Fruit fly (Drosophila melanogaster) whole organism, embryonic: Measurements from ENCODE around the gene CG7366.
A peak's percentile ranks its signal among the peaks of the same experiment; 100 is the strongest.

Experiments
- Atf-2 ChIP-seq: fragments of 200-800 bp; sonication (Bioruptor generic); optimal IDR thresholded peaks from 2 replicates; lab custom pipeline; 2016; ENCODE audit warnings: missing biosample characterization, missing genetic modification characterization
- Bgb ChIP-seq: fragments of 200-800 bp; sonication (Bioruptor generic); IDR thresholded peaks from 2 replicates; pipeline ENCODE4 v1.3.6; 2022; ENCODE audit warnings: missing biosample characterization, missing genetic modification characterization; ENCODE audit not compliant: partially characterized antibody
- BtbVII ChIP-seq: fragments of 200-800 bp; sonication (Bioruptor generic); optimal IDR thresholded peaks from 3 replicates; lab custom pipeline; 2017; ENCODE audit warnings: missing biosample characterization, mild to moderate bottlenecking, missing genetic modification characterization
- Bteb2 ChIP-seq: fragments of 200-800 bp; sonication (Bioruptor generic); optimal IDR thresholded peaks from 2 replicates; lab custom pipeline; 2016; ENCODE audit warnings: missing biosample characterization, missing genetic modification characterization
- CG10366 ChIP-seq: fragments of 200-800 bp; sonication (Bioruptor generic); IDR thresholded peaks from 2 replicates; pipeline ENCODE4 v1.3.6; 2022; ENCODE audit warnings: missing biosample characterization, missing genetic modification characterization
- CG11560 ChIP-seq: fragments of 200-800 bp; sonication (Bioruptor generic); IDR thresholded peaks from 3 replicates; pipeline ENCODE4 v1.3.6; 2022; ENCODE audit warnings: missing biosample characterization, missing genetic modification characterization
- CG13775 ChIP-seq: fragments of 200-800 bp; sonication (Bioruptor generic); optimal IDR thresholded peaks from 3 replicates; lab custom pipeline; 2017; ENCODE audit warnings: missing biosample characterization, mild to moderate bottlenecking, missing genetic modification characterization
- CG14860 ChIP-seq: fragments of 200-800 bp; sonication (Bioruptor generic); IDR thresholded peaks from 3 replicates; pipeline ENCODE4 v1.3.6; 2022; ENCODE audit warnings: missing biosample characterization, missing genetic modification characterization; ENCODE audit not compliant: partially characterized antibody
- CG15479 ChIP-seq: fragments of 200-800 bp; sonication (Bioruptor generic); optimal IDR thresholded peaks from 3 replicates; lab custom pipeline; 2019; ENCODE audit warnings: missing biosample characterization, mild to moderate bottlenecking, missing genetic modification characterization, moderate library complexity
- CG1603 ChIP-seq: fragments of 200-800 bp; sonication (Bioruptor generic); optimal IDR thresholded peaks from 2 replicates; lab custom pipeline; 2019; ENCODE audit warnings: missing biosample characterization, mild to moderate bottlenecking, missing genetic modification characterization, moderate library complexity
- CG1792 ChIP-seq: fragments of 200-800 bp; sonication (Bioruptor generic); optimal IDR thresholded peaks from 2 replicates; lab custom pipeline; 2016; ENCODE audit warnings: missing biosample characterization, missing genetic modification characterization
- CG2129 ChIP-seq: fragments of 200-800 bp; sonication (Bioruptor generic); IDR thresholded peaks from 2 replicates; pipeline ENCODE4 v1.3.6; 2022; ENCODE audit warnings: missing biosample characterization, missing genetic modification characterization; ENCODE audit not compliant: partially characterized antibody
- CG2199 ChIP-seq: fragments of 200-800 bp; sonication (Bioruptor generic); IDR thresholded peaks from 3 replicates; pipeline ENCODE4 v1.3.6; 2022; ENCODE audit warnings: missing biosample characterization, missing genetic modification characterization
- CG3163 ChIP-seq: fragments of 200-800 bp; sonication (Bioruptor generic); optimal IDR thresholded peaks from 3 replicates; lab custom pipeline; 2016; ENCODE audit warnings: missing biosample characterization, missing genetic modification characterization
- CG4282 ChIP-seq: fragments of 200-800 bp; sonication (Bioruptor generic); optimal IDR thresholded peaks from 2 replicates; lab custom pipeline; 2016; ENCODE audit warnings: missing biosample characterization, missing genetic modification characterization
- CG4617 ChIP-seq: fragments of 200-800 bp; sonication (Bioruptor generic); optimal IDR thresholded peaks from 3 replicates; lab custom pipeline; 2016; ENCODE audit warnings: missing biosample characterization, missing genetic modification characterization, borderline replicate concordance
- CG5245 ChIP-seq: fragments of 200-800 bp; sonication (Bioruptor generic); optimal IDR thresholded peaks from 3 replicates; lab custom pipeline; 2016; ENCODE audit warnings: missing biosample characterization, missing genetic modification characterization
- CG6654 ChIP-seq: fragments of 200-800 bp; sonication (Bioruptor generic); optimal IDR thresholded peaks from 2 replicates; lab custom pipeline; 2017; ENCODE audit warnings: missing biosample characterization, mild to moderate bottlenecking, missing genetic modification characterization
- CG6854 ChIP-seq: fragments of 200-800 bp; sonication (Bioruptor generic); optimal IDR thresholded peaks from 3 replicates; lab custom pipeline; 2017; ENCODE audit warnings: missing biosample characterization, mild to moderate bottlenecking, missing genetic modification characterization
- CG7928 ChIP-seq: fragments of 200-800 bp; sonication (Bioruptor generic); optimal IDR thresholded peaks from 2 replicates; lab custom pipeline; 2017; ENCODE audit warnings: missing biosample characterization, mild to moderate bottlenecking, missing genetic modification characterization
- CG9797 ChIP-seq: fragments of 200-800 bp; sonication (Bioruptor generic); optimal IDR thresholded peaks from 3 replicates; lab custom pipeline; 2018; ENCODE audit warnings: missing biosample characterization, mild to moderate bottlenecking, missing genetic modification characterization
- D19A ChIP-seq: fragments of 200-800 bp; optimal IDR thresholded peaks from 3 replicates; lab custom pipeline; 2019; ENCODE audit warnings: missing biosample characterization, mild to moderate bottlenecking, missing genetic modification characterization, moderate library complexity
- ERR ChIP-seq: fragments of 200-800 bp; sonication (Bioruptor generic); optimal IDR thresholded peaks from 2 replicates; lab custom pipeline; 2016; ENCODE audit warnings: missing biosample characterization, missing genetic modification characterization
- Fer1 ChIP-seq: fragments of 200-800 bp; sonication (Bioruptor generic); optimal IDR thresholded peaks from 2 replicates; lab custom pipeline; 2017; ENCODE audit warnings: missing biosample characterization, mild to moderate bottlenecking, missing genetic modification characterization
- HLH3B ChIP-seq: fragments of 200-800 bp; sonication (Bioruptor generic); IDR thresholded peaks from 2 replicates; pipeline ENCODE4 v1.3.6; 2022; ENCODE audit warnings: missing biosample characterization, missing genetic modification characterization
- Mes4 ChIP-seq: fragments of 200-800 bp; sonication (Bioruptor generic); optimal IDR thresholded peaks from 2 replicates; lab custom pipeline; 2016; ENCODE audit warnings: missing biosample characterization, missing genetic modification characterization
- Opbp ChIP-seq: fragments of 200-800 bp; sonication (Bioruptor generic); IDR thresholded peaks from 3 replicates; pipeline ENCODE4 v1.3.6; 2022; ENCODE audit warnings: missing biosample characterization, missing genetic modification characterization; ENCODE audit not compliant: partially characterized antibody
- Optix ChIP-seq: fragments of 200-800 bp; sonication (Bioruptor generic); IDR thresholded peaks from 3 replicates; pipeline ENCODE4 v1.3.6; 2022; ENCODE audit warnings: missing biosample characterization, missing genetic modification characterization
- Six4 ChIP-seq: fragments of 200-800 bp; sonication (Bioruptor generic); optimal IDR thresholded peaks from 2 replicates; lab custom pipeline; 2016; ENCODE audit warnings: missing biosample characterization, missing genetic modification characterization
- al ChIP-seq: fragments of 200-800 bp; sonication (Bioruptor generic); IDR thresholded peaks from 2 replicates; pipeline ENCODE4 v1.3.6; 2022; ENCODE audit warnings: missing biosample characterization, missing genetic modification characterization
- az2 ChIP-seq: fragments of 200-800 bp; sonication (Bioruptor generic); optimal IDR thresholded peaks from 3 replicates; lab custom pipeline; 2016; ENCODE audit warnings: missing biosample characterization, missing genetic modification characterization
- bcd ChIP-seq: fragments of 200-800 bp; sonication (Bioruptor generic); optimal IDR thresholded peaks from 2 replicates; lab custom pipeline; 2017; ENCODE audit warnings: missing biosample characterization, mild to moderate bottlenecking, missing genetic modification characterization
- ci ChIP-seq: fragments of 200-800 bp; sonication (Bioruptor generic); IDR thresholded peaks from 3 replicates; pipeline ENCODE4 v1.3.6; 2022; ENCODE audit warnings: missing biosample characterization, missing genetic modification characterization
- corto ChIP-seq: fragments of 200-800 bp; sonication (Bioruptor generic); optimal IDR thresholded peaks from 2 replicates; lab custom pipeline; 2016; ENCODE audit warnings: missing biosample characterization, mild to moderate bottlenecking, missing genetic modification characterization, moderate library complexity
- fd3F ChIP-seq: fragments of 200-800 bp; sonication (Bioruptor generic); optimal IDR thresholded peaks from 2 replicates; lab custom pipeline; 2018; ENCODE audit warnings: missing biosample characterization, mild to moderate bottlenecking, missing genetic modification characterization, moderate library complexity
- ftz-f1 ChIP-seq: fragments of 200-800 bp; sonication (Bioruptor generic); optimal IDR thresholded peaks from 2 replicates; lab custom pipeline; 2016; ENCODE audit warnings: missing biosample characterization, missing genetic modification characterization
- grau ChIP-seq: fragments of 200-800 bp; optimal IDR thresholded peaks from 3 replicates; lab custom pipeline; 2019; ENCODE audit warnings: missing biosample characterization, mild to moderate bottlenecking, missing genetic modification characterization, moderate library complexity
- hbn ChIP-seq: fragments of 200-800 bp; sonication (Bioruptor generic); IDR thresholded peaks from 2 replicates; pipeline ENCODE4 v1.3.6; 2022; ENCODE audit warnings: missing biosample characterization, missing genetic modification characterization; ENCODE audit not compliant: partially characterized antibody
- hth ChIP-seq: fragments of >200 bp; optimal IDR thresholded peaks from 2 replicates; lab custom pipeline; 2017; ENCODE audit warnings: inconsistent platforms
- insv ChIP-seq, 2 experiments: fragments of 200-800 bp; sonication (Bioruptor generic); optimal IDR thresholded peaks; 3 replicates each; lab custom pipeline; 2016 to 2018; ENCODE audit warnings: missing biosample characterization in 2 of 2, missing genetic modification characterization in 2 of 2
- jigr1 ChIP-seq: fragments of 200-800 bp; sonication (Bioruptor generic); IDR thresholded peaks from 3 replicates; pipeline ENCODE4 v1.3.6; 2022; ENCODE audit warnings: missing biosample characterization, missing genetic modification characterization
- jumu ChIP-seq: fragments of 200-800 bp; sonication (Bioruptor generic); optimal IDR thresholded peaks from 3 replicates; lab custom pipeline; 2016; ENCODE audit warnings: missing biosample characterization, missing genetic modification characterization
- lola ChIP-seq, 3 experiments: fragments of >200 bp in 2 of 3; fragments of 200-800 bp in 1 of 3; sonication (Bioruptor generic) in 1 of 3; optimal IDR thresholded peaks; 2 replicates each; lab custom pipeline; 2017 to 2019; ENCODE audit warnings: missing biosample characterization in 3 of 3, missing genetic modification characterization in 3 of 3, mild to moderate bottlenecking in 1 of 3, moderate library complexity in 1 of 3
- phol ChIP-seq: fragments of 200-800 bp; sonication (Bioruptor generic); optimal IDR thresholded peaks from 3 replicates; lab custom pipeline; 2018; ENCODE audit warnings: missing biosample characterization, mild to moderate bottlenecking, missing genetic modification characterization, moderate library complexity
- shn ChIP-seq: fragments of 200-800 bp; sonication (Bioruptor generic); optimal IDR thresholded peaks from 3 replicates; lab custom pipeline; 2016; ENCODE audit warnings: missing biosample characterization, missing genetic modification characterization
- ssp ChIP-seq: fragments of 200-800 bp; sonication (Bioruptor generic); IDR thresholded peaks from 2 replicates; pipeline ENCODE4 v1.3.6; 2022; ENCODE audit warnings: missing biosample characterization, missing genetic modification characterization
- tap ChIP-seq: fragments of 200-800 bp; optimal IDR thresholded peaks from 3 replicates; lab custom pipeline; 2019; ENCODE audit warnings: missing biosample characterization, mild to moderate bottlenecking, missing genetic modification characterization, moderate library complexity
- tup ChIP-seq: fragments of 200-800 bp; sonication (Bioruptor generic); optimal IDR thresholded peaks from 2 replicates; lab custom pipeline; 2016; ENCODE audit warnings: missing biosample characterization, mild to moderate bottlenecking, missing genetic modification characterization, moderate library complexity
- zen2 ChIP-seq: fragments of 200-800 bp; sonication (Bioruptor generic); IDR thresholded peaks from 3 replicates; pipeline ENCODE4 v1.3.6; 2022; ENCODE audit warnings: missing biosample characterization, missing genetic modification characterization; ENCODE audit not compliant: partially characterized antibody

Gene CG7366

dm6 chr3L:8177795-8178564 is 24.2 kb downstream of the CG7366 start, which contains the start of gene Nmt (continued):
- TF ChIP-seq CG5245 (GFP tag; lab: Kevin White, UChicago) (no peak), tup (GFP tag; lab: Kevin White, UChicago) (no peak), CG10366 (peak; percentile 70), CG11560 (tag; lab: Robert Waterston, UW) (no peak), Bteb2 (no peak), CG1792 (GFP tag; lab: Kevin White, UChicago) (no peak), Bgb (peak; percentile 80), CG9797 (GFP tag; lab: Kevin White, UChicago) (peak; percentile 67), al (GFP tag; lab: Robert Waterston, UW) (no peak), jumu (GFP tag; lab: Kevin White, UChicago) (no peak), CG6854 (no peak), zen2 (peak; percentile 80), CG15479 (no peak), Mes4 (GFP tag; lab: Kevin White, UChicago) (no peak), CG14860 (GFP tag; lab: Robert Waterston, UW) (peak; percentile 53; the same call in 2 of the 3 replicates), CG3163 (no peak), fd3F (peak; percentile 7), D19A (tag; lab: Kevin White, UChicago) (no peak), CG2129 (GFP tag; lab: Robert Waterston, UW) (peak; percentile 59), Atf-2 (GFP tag; lab: Kevin White, UChicago) (no peak), CG7928 (GFP tag; lab: Kevin White, UChicago) (no peak), HLH3B (no peak), CG4617 (GFP tag; lab: Kevin White, UChicago) (peak; percentile 20), CG2199 (GFP tag; lab: Robert Waterston, UW) (no peak), insv (GFP tag; optimal IDR thresholded peaks at IDR 0.05; lab: Kevin White, UChicago) (no peak), ci (peak; percentile 64; the same call in 1 of the 3 replicates), Six4 (no peak), ftz-f1 (GFP tag; lab: Kevin White, UChicago) (no peak), ssp (GFP tag; lab: Robert Waterston, UW) (no peak), az2 (GFP tag; lab: Kevin White, UChicago) (peak; percentile 5), Opbp (GFP tag; lab: Robert Waterston, UW) (peak; percentile 84), hbn (GFP tag; lab: Robert Waterston, UW) (peak; percentile 86), Optix (GFP tag; lab: Robert Waterston, UW) (no peak), BtbVII (GFP tag; lab: Kevin White, UChicago) (no peak), CG4282 (no peak), CG6654 (GFP tag; lab: Kevin White, UChicago) (no peak), tap (no peak), hth (lab: Kevin White, UChicago) (no peak), CG13775 (peak; percentile 7), corto (no peak), bcd (GFP tag; lab: Kevin White, UChicago) (no peak), jigr1 (no peak), shn (GFP tag; lab: Kevin White, UChicago) (no peak), grau (tag; lab: Kevin White, UChicago) (peak; percentile 91), lola (GFP tag; optimal IDR thresholded peaks at IDR 0.05; lab: Kevin White, UChicago) (peak in 1 of 3 experiments; percentile 5), Fer1 (no peak), CG1603 (peak; percentile 33), ERR (GFP tag; lab: Kevin White, UChicago) (no peak), phol (tag; lab: Kevin White, UChicago) (peak; percentile 10)
